Fruit fly (Drosophila melanogaster): ENCODE data around the gene Rab27.

The Rab27 gene

dm6 chrX:1476848-1477247 lies at the start of gene Rab27, which contains the start of gene mei-38:
Gene Rab27 (minus strand): TSS chrX:1476974.
Gene mei-38 (plus strand): TSS chrX:1477063.
- TF ChIP-seq net (GFP tag; optimal IDR thresholded peaks at IDR 0.05) (no peak), lz (GFP tag; optimal IDR thresholded peaks at IDR 0.05) (peak; percentile 8), CG6854 (GFP tag; optimal IDR thresholded peaks at IDR 0.05) (no peak), achi (GFP tag; optimal IDR thresholded peaks at IDR 0.05) (no peak), acj6 (GFP tag; optimal IDR thresholded peaks at IDR 0.05) (no peak), cyc (GFP tag; optimal IDR thresholded peaks at IDR 0.05) (peak; percentile 12), fd85E (GFP tag; optimal IDR thresholded peaks at IDR 0.05) (no peak), topi (GFP tag; optimal IDR thresholded peaks at IDR 0.05) (peak; percentile 24), fkh (GFP tag; optimal IDR thresholded peaks at IDR 0.05) (no peak), esn (GFP tag; optimal IDR thresholded peaks at IDR 0.05) (peak; percentile 14), CG31627 (GFP tag; optimal IDR thresholded peaks at IDR 0.05) (peak; percentile 24), vri (GFP tag; optimal IDR thresholded peaks at IDR 0.05) (no peak), Sox102F (GFP tag; optimal IDR thresholded peaks at IDR 0.05) (no peak), Sox14 (GFP tag; optimal IDR thresholded peaks at IDR 0.05) (peak; percentile 52), CG34406 (GFP tag; optimal IDR thresholded peaks at IDR 0.05) (no peak)

DNA sequence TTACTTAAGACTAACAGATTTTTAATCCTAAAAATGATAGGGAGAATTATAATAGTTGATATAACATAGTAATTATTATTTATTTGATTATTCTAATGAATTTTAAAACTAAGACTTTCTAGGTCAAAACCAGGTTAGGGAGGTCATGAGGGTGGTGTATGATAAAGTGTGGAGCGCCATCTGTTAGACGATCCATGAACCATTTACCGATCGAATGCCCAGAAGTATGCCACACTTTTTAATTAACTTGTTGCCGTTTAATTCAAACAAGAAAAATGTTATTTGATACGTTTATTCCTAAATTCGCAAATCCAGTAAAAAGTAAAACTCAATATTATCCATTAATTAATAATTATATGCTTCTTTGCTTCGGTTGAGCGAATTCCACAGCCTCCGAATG lies 46.5 kb upstream of the Rab27 start:
- TF ChIP-seq Eip78C (GFP tag), result peak; percentile 6

- TF ChIP-seq Eip78C (GFP tag), result peak; percentile 51
- TF ChIP-seq eg (GFP tag; IDR thresholded peaks at IDR 0.05), result peak; percentile 26; the same call in 1 of the 3 replicates
- no peak for TF ChIP-seq CG4318 (GFP tag; optimal IDR thresholded peaks at IDR 0.05)
- TF ChIP-seq CG3919 (GFP tag; optimal IDR thresholded peaks at IDR 0.05), result no peak
- peak; percentile 21 for TF ChIP-seq esn (GFP tag; optimal IDR thresholded peaks at IDR 0.05)
- peak; percentile 10 for TF ChIP-seq CG10631 (GFP tag; optimal IDR thresholded peaks at IDR 0.05)
- peak; percentile 23 for TF ChIP-seq CG32006 (GFP tag; optimal IDR thresholded peaks at IDR 0.05)
- TF ChIP-seq CG34406 (GFP tag; optimal IDR thresholded peaks at IDR 0.05), result no peak
- TF ChIP-seq CG8119 (GFP tag; IDR thresholded peaks at IDR 0.05), result peak; percentile 23; the same call in 1 of the 3 replicates
- TF ChIP-seq Gug (GFP tag; IDR thresholded peaks at IDR 0.05), result 0 out of 2 replicates have a peak, but pooled peaks have one; percentile 15
- TF ChIP-seq CG10669 (GFP tag; optimal IDR thresholded peaks at IDR 0.05), result no peak
- TF ChIP-seq svp (GFP tag), result peak; percentile 51
- peak; percentile 44; the same call in 1 of the 2 replicates for TF ChIP-seq CG15336 (GFP tag; IDR thresholded peaks at IDR 0.05)
- TF ChIP-seq fkh (GFP tag; optimal IDR thresholded peaks at IDR 0.05), result peak; percentile 24
- TF ChIP-seq Eip75B (GFP tag; optimal IDR thresholded peaks at IDR 0.05), result no peak
These were observed 40.8 kb upstream of the Rab27 start for dm6 chrX:1517618-1518017.

DNA sequence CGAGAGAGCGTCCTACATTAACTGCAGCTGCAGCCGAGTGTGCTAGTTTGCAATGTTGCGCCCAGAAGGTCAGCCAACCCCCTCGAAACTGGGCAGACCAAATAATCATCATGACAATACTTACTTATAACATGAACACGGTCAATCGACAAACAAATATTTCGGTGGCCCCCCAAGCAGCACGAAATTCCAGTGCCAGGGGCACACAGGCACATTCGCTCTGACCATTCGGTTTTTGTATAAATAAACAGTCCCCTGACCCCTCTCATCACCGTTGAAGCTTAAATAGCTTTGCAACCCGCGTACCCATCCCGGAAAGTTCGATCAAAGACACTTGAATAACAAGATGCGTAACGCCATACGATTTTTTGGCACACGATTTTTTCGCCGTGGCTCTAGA lies 37.1 kb upstream of the Rab27 start:
- no peak for TF ChIP-seq CG16779 (tag; optimal IDR thresholded peaks at IDR 0.05)
- no peak for TF ChIP-seq CG6808 (GFP tag; optimal IDR thresholded peaks at IDR 0.05)
- no peak for TF ChIP-seq Sox14 (GFP tag; optimal IDR thresholded peaks at IDR 0.05)
- no peak for TF ChIP-seq OdsH (GFP tag; optimal IDR thresholded peaks at IDR 0.05)
- no peak for TF ChIP-seq Eip75B (GFP tag; optimal IDR thresholded peaks at IDR 0.05)
- no peak for TF ChIP-seq acj6 (GFP tag; optimal IDR thresholded peaks at IDR 0.05)
- TF ChIP-seq net (GFP tag; optimal IDR thresholded peaks at IDR 0.05), result no peak

DNA sequence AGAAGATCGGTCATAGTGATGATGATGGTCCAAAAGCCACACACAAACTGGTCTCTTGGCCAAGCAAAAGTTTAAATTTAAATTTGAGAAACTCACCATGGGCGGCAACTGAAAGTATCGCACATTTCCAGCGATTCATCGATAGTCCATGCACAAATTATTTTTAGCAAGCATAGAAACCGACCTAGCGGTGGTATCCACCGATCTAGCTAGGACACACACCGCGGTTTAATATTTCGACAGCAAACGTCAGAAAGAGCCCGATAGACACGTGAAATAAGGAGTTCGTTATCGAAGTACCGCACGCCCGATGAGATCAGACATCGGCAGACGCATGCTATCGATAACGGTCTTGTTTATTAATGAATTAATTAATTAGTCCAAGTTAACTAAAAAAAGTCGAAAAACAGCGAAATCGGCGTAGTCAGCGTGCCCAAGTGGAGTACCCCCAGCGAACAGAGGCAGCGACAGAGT lies 36.0 kb upstream of the Rab27 start, which contains the start of gene CG14795:
Gene CG14795 (minus strand): TSS at position 51 of the 474 bp plus-strand sequence.
- no peak for TF ChIP-seq CG7368 (GFP tag; optimal IDR thresholded peaks at IDR 0.05)
- peak; percentile 5 for TF ChIP-seq CG1621 (tag; optimal IDR thresholded peaks at IDR 0.05)
- TF ChIP-seq Hr38 (GFP tag; optimal IDR thresholded peaks at IDR 0.05), result no peak
- TF ChIP-seq CG10669 (GFP tag; optimal IDR thresholded peaks at IDR 0.05), result no peak
- peak; percentile 27 for TF ChIP-seq dsx (GFP tag; optimal IDR thresholded peaks at IDR 0.05; ENCODE audit: poor library complexity, severe bottlenecking)
- TF ChIP-seq CG6276 (GFP tag; optimal IDR thresholded peaks at IDR 0.05), result no peak
- TF ChIP-seq Sox14 (GFP tag; optimal IDR thresholded peaks at IDR 0.05), result peak; percentile 38
- TF ChIP-seq fkh (GFP tag; optimal IDR thresholded peaks at IDR 0.05), result no peak
- TF ChIP-seq CG3919 (GFP tag; optimal IDR thresholded peaks at IDR 0.05), result no peak
- peak; percentile 21 for TF ChIP-seq esn (GFP tag; optimal IDR thresholded peaks at IDR 0.05)
- no peak for TF ChIP-seq CG6854 (GFP tag; optimal IDR thresholded peaks at IDR 0.05)
- TF ChIP-seq CG31627 (GFP tag; optimal IDR thresholded peaks at IDR 0.05), result peak; percentile 1
- no peak for TF ChIP-seq ss (GFP tag; optimal IDR thresholded peaks at IDR 0.05)
- TF ChIP-seq CG16779 (tag; optimal IDR thresholded peaks at IDR 0.05), result no peak
- no peak for TF ChIP-seq Hr39 (GFP tag; optimal IDR thresholded peaks at IDR 0.05)
- peak; percentile 80 for TF ChIP-seq achi (GFP tag; optimal IDR thresholded peaks at IDR 0.05)
- TF ChIP-seq Eip78C (GFP tag), result peak; percentile 19
- no peak for TF ChIP-seq CG8632 (GFP tag; optimal IDR thresholded peaks at IDR 0.05)
- no peak for TF ChIP-seq CG8119 (GFP tag; IDR thresholded peaks at IDR 0.05)

All from whole organism, prepupa.